Fruit fly (Drosophila melanogaster): ENCODE results near the gene fusl.
A peak's percentile ranks its signal among the peaks of the same experiment; 100 is the strongest.

DNA sequence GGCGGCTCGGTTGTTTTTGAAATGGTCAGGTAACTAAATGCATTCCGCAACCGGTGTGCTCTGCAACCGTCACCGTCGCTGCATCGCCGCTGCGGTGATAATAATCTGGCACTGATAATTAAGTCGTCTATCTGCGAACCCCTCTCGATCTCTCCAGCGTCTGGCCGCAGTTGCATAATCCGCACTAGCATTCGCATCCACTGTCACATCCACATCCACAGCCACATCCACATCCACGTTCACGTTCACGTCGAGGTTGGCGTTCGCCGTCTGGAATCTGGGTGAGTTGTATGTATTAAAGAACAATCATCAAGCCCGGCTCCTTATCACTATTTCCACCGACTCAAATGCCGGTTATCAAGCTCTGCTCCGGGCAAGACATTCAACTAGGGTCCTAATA is 5.3 kb downstream of the fusl start:
- TF ChIP-seq CG17806 (tag; optimal IDR thresholded peaks at IDR 0.05) = no peak
- no peak for TF ChIP-seq fd96Ca (GFP tag; IDR thresholded peaks at IDR 0.05)
- no peak for TF ChIP-seq Pif1B (GFP tag; optimal IDR thresholded peaks at IDR 0.05)
- TF ChIP-seq rn (GFP tag; IDR thresholded peaks at IDR 0.05) = no peak
- no peak for TF ChIP-seq Ets98B (GFP tag; IDR thresholded peaks at IDR 0.05)
- no peak for TF ChIP-seq CG8159 (tag; optimal IDR thresholded peaks at IDR 0.05)
- TF ChIP-seq CG13204 (GFP tag; optimal IDR thresholded peaks at IDR 0.05) = peak; percentile 57
